Fruit fly (Drosophila melanogaster) whole organism, pupa: ENCODE results near the gene NdufA3.

ENCODE experiments used
- CG10348 ChIP-seq: fragments of 200-800 bp; sonication (Bioruptor generic); IDR thresholded peaks from 2 replicates; pipeline ENCODE4 v1.3.6; 2022; ENCODE audit warnings: missing biosample characterization, missing genetic modification characterization
- CG12605 ChIP-seq: fragments of 200-800 bp; sonication (Bioruptor generic); IDR thresholded peaks from 2 replicates; pipeline ENCODE4 v1.3.6; 2022; ENCODE audit warnings: missing biosample characterization, missing genetic modification characterization
- CG13204 ChIP-seq: fragments of 200-800 bp; sonication (Bioruptor generic); optimal IDR thresholded peaks from 2 replicates; lab custom pipeline; 2018; ENCODE audit warnings: missing biosample characterization, mild to moderate bottlenecking, missing genetic modification characterization, moderate library complexity
- CG14655 ChIP-seq: fragments of 200-800 bp; sonication (Bioruptor generic); optimal IDR thresholded peaks from 3 replicates; lab custom pipeline; 2017; ENCODE audit warnings: mild to moderate bottlenecking, missing biosample characterization, missing genetic modification reagents, missing genetic modification characterization
- CG15710 ChIP-seq: fragments of 200-800 bp; sonication (Bioruptor generic); optimal IDR thresholded peaks from 2 replicates; lab custom pipeline; 2018; ENCODE audit warnings: missing biosample characterization, mild to moderate bottlenecking, missing genetic modification characterization, moderate library complexity
- CG17806 ChIP-seq: fragments of 200-800 bp; sonication (Bioruptor generic); optimal IDR thresholded peaks from 2 replicates; lab custom pipeline; 2018; ENCODE audit warnings: missing biosample characterization, mild to moderate bottlenecking, missing genetic modification characterization, moderate library complexity
- CG32121 ChIP-seq: fragments of 200-800 bp; sonication (Bioruptor generic); IDR thresholded peaks from 2 replicates; pipeline ENCODE4 v1.3.6; 2022; ENCODE audit warnings: missing biosample characterization, missing genetic modification characterization
- CG34367 ChIP-seq: fragments of 200-800 bp; sonication (Bioruptor generic); optimal IDR thresholded peaks from 2 replicates; lab custom pipeline; 2018; ENCODE audit warnings: missing biosample characterization, mild to moderate bottlenecking, missing genetic modification characterization
- CG4496 ChIP-seq: fragments of 200-800 bp; sonication (Bioruptor generic); IDR thresholded peaks from 3 replicates; pipeline ENCODE4 v1.3.6; 2022; ENCODE audit warnings: missing biosample characterization, missing genetic modification characterization
- CG8159 ChIP-seq: fragments of 200-800 bp; sonication (Bioruptor generic); optimal IDR thresholded peaks from 3 replicates; lab custom pipeline; 2018; ENCODE audit warnings: missing biosample characterization, mild to moderate bottlenecking, missing genetic modification characterization, moderate library complexity
- CG8301 ChIP-seq: fragments of 200-800 bp; sonication (Bioruptor generic); optimal IDR thresholded peaks from 2 replicates; lab custom pipeline; 2018; ENCODE audit warnings: missing biosample characterization, mild to moderate bottlenecking, missing genetic modification characterization
- CG9948 ChIP-seq: fragments of 200-800 bp; sonication (Bioruptor generic); optimal IDR thresholded peaks from 2 replicates; lab custom pipeline; 2018; ENCODE audit warnings: missing biosample characterization, mild to moderate bottlenecking, missing genetic modification characterization, moderate library complexity
- D1 ChIP-seq: fragments of 200-800 bp; sonication (Bioruptor generic); optimal IDR thresholded peaks from 2 replicates; lab custom pipeline; 2018; ENCODE audit warnings: missing biosample characterization, mild to moderate bottlenecking, missing genetic modification characterization, moderate library complexity
- EcR ChIP-seq: fragments of 200-800 bp; sonication (Bioruptor generic); optimal IDR thresholded peaks from 3 replicates; lab custom pipeline; 2019; ENCODE audit warnings: missing biosample characterization, missing genetic modification characterization, mild to moderate bottlenecking, moderate library complexity, missing genetic modification reagents
- Ets98B ChIP-seq: fragments of 200-800 bp; sonication (Bioruptor generic); IDR thresholded peaks from 2 replicates; pipeline ENCODE4 v1.3.6; 2022; ENCODE audit warnings: missing biosample characterization, missing genetic modification characterization
- Pif1A ChIP-seq: fragments of 200-800 bp; sonication (Bioruptor generic); optimal IDR thresholded peaks from 3 replicates; lab custom pipeline; 2016; ENCODE audit warnings: missing biosample characterization, missing genetic modification characterization
- Pif1B ChIP-seq: fragments of 200-800 bp; sonication (Bioruptor generic); optimal IDR thresholded peaks from 3 replicates; lab custom pipeline; 2016; ENCODE audit warnings: missing biosample characterization, missing genetic modification characterization
- Snoo ChIP-seq: fragments of 200-800 bp; sonication (Bioruptor generic); optimal IDR thresholded peaks from 3 replicates; lab custom pipeline; 2017; ENCODE audit warnings: missing biosample characterization, mild to moderate bottlenecking, missing genetic modification characterization, inconsistent platforms
- fd96Ca ChIP-seq: fragments of 200-800 bp; sonication (Bioruptor generic); IDR thresholded peaks from 3 replicates; pipeline ENCODE4 v1.3.6; 2022; ENCODE audit warnings: missing biosample characterization, missing genetic modification characterization
- gl ChIP-seq: fragments of 200-800 bp; sonication (Bioruptor generic); optimal IDR thresholded peaks from 2 replicates; lab custom pipeline; 2018; ENCODE audit warnings: missing biosample characterization, mild to moderate bottlenecking, missing genetic modification characterization
- rn ChIP-seq: fragments of 200-800 bp; sonication (Bioruptor generic); IDR thresholded peaks from 2 replicates; pipeline ENCODE4 v1.3.6; 2022; ENCODE audit warnings: missing biosample characterization, missing genetic modification characterization

Gene NdufA3

DNA sequence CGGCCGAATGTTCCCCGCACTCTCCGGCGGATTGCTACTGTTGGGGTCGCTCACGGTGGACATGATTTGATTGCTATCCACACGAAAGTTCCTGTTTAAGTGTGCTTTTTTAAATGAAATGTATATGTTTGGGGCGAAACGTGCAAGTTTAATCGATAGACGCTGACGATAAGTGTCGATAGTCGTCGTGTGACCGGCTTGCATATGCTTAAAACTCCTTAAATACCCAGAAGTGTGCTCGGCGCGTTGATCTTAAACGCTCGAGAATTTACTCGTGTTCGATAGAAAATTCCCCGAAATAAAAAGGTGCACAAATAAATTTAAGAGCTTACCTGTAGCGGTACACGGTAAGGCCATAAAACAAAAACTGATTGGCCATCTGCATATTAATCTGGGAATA lies 2.1 kb upstream of the NdufA3 start, which contains the start of the genes Zpr1 and CG44532:
Gene Zpr1 (minus strand): TSS at position 179 of the 400 bp plus-strand sequence.
Gene CG44532 (plus strand): TSS at position 181 of the 400 bp plus-strand sequence.
- no peak for TF ChIP-seq D1 (tag; lab: Kevin White, UChicago)
- TF ChIP-seq CG12605: no peak
- TF ChIP-seq CG17806: no peak
- TF ChIP-seq CG9948 (tag; lab: Kevin White, UChicago): no peak
- no peak for TF ChIP-seq CG32121
- TF ChIP-seq CG15710 (tag; lab: Kevin White, UChicago): no peak
- no peak for TF ChIP-seq Ets98B (GFP tag; lab: Robert Waterston, UW)
- no peak for TF ChIP-seq CG4496 (GFP tag; lab: Robert Waterston, UW)
- TF ChIP-seq CG13204 (GFP tag; lab: Kevin White, UChicago): no peak
- TF ChIP-seq EcR: no peak
- no peak for TF ChIP-seq Snoo (tag; lab: Kevin White, UChicago)
- no peak for TF ChIP-seq CG14655 (GFP tag; lab: Kevin White, UChicago)

dm6 chrX:9158366-9158765 lies 1.5 kb downstream of the NdufA3 start, which contains the start of the genes Ost48 and Dlip1:
TSS of gene Ost48 (minus strand) at chrX:9158515.
TSS of gene Dlip1 (plus strand) at chrX:9158622.
- no peak for TF ChIP-seq rn (GFP tag; lab: Robert Waterston, UW)
- TF ChIP-seq CG15710 (tag; lab: Kevin White, UChicago): no peak
- no peak for TF ChIP-seq Pif1A (GFP tag; lab: Kevin White, UChicago)
- TF ChIP-seq Pif1B (GFP tag; lab: Kevin White, UChicago): no peak
- TF ChIP-seq CG32121: no peak
- no peak for TF ChIP-seq CG8159 (tag; lab: Kevin White, UChicago)
- TF ChIP-seq CG12605: no peak
- no peak for TF ChIP-seq CG17806
- no peak for TF ChIP-seq CG9948 (tag; lab: Kevin White, UChicago)
- no peak for TF ChIP-seq CG10348 (GFP tag; lab: Robert Waterston, UW)
- no peak for TF ChIP-seq CG13204 (GFP tag; lab: Kevin White, UChicago)
- no peak for TF ChIP-seq CG4496 (GFP tag; lab: Robert Waterston, UW)
- TF ChIP-seq gl (tag; lab: Kevin White, UChicago): no peak
- TF ChIP-seq fd96Ca (GFP tag; lab: Robert Waterston, UW): no peak

DNA sequence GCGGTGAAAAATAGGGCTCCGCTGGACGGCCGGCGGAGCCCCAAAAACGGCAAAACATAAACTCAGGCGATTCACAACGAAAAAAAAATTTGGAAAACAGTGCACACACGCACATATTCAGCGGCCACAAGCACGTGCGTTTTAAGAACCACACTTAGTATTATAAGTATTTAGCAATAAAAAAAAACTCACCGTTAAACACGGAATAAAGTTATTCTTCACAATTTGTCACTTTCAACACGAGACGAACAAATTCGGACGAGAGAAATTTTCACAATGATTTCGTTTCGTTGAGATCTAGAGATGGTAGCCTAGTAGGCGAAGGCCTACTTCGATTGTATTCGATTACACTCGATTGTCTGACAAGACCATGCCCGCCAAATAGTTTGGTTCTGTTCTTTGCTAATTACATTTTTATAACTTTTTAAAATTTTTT lies 3.4 kb downstream of the NdufA3 start, which contains the start of gene His3.3B:
Gene His3.3B (minus strand): TSS at position 282 of the 436 bp plus-strand sequence.
- TF ChIP-seq gl (tag; lab: Kevin White, UChicago) (no peak), CG10348 (GFP tag; lab: Robert Waterston, UW) (no peak), Pif1B (GFP tag; lab: Kevin White, UChicago) (no peak), EcR (no peak), CG8159 (tag; lab: Kevin White, UChicago) (no peak), fd96Ca (GFP tag; lab: Robert Waterston, UW) (no peak), rn (GFP tag; lab: Robert Waterston, UW) (no peak), Ets98B (GFP tag; lab: Robert Waterston, UW) (no peak; the same call in 1 of the 2 replicates), CG8301 (tag; lab: Kevin White, UChicago) (no peak), CG14655 (GFP tag; lab: Kevin White, UChicago) (no peak), CG17806 (no peak), CG34367 (no peak), CG15710 (tag; lab: Kevin White, UChicago) (no peak)

DNA sequence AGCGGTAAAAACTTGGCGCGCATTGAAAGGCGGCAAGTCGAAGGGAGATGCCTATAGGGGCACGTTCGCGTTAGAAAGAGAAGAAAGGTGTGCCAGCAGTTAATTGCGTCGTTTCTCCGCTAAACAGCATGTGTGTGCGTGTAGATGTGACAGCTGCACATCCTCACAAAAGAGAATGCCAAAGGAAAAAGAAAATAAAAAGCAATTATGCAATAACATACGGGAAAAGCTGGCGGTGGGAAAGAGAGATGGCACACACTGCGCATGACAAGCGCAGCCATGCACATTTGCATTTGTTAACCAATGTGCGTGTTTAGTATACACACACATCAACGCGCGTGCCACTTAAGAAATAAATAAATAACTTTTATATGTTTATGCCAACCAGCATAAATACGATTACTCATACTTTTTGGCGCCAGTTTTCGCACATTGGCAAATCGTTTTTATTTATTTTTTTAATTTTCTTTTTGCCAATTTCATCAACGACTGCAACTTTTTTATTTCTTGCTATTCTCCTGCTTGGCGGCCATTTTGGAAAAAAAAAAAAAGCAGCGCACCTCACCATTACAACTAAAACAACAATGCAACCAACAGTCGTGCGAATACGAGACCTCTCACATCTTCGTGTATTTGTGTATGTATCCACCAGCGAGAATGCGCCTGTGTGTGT lies 4.0 kb downstream of the NdufA3 start:
- TF ChIP-seq CG8301 (tag; lab: Kevin White, UChicago) (peak; percentile 12), rn (GFP tag; lab: Robert Waterston, UW) (no peak), Pif1A (GFP tag; lab: Kevin White, UChicago) (peak; percentile 50), CG15710 (tag; lab: Kevin White, UChicago) (peak; percentile 31), Pif1B (GFP tag; lab: Kevin White, UChicago) (peak; percentile 55), CG8159 (tag; lab: Kevin White, UChicago) (peak; percentile 25), gl (tag; lab: Kevin White, UChicago) (peak; percentile 53), CG10348 (GFP tag; lab: Robert Waterston, UW) (no peak), Snoo (tag; lab: Kevin White, UChicago) (no peak), CG14655 (GFP tag; lab: Kevin White, UChicago) (peak; percentile 54), EcR (no peak), CG4496 (GFP tag; lab: Robert Waterston, UW) (peak; percentile 31; the same call in 1 of the 3 replicates), CG12605 (peak; percentile 29), D1 (tag; lab: Kevin White, UChicago) (no peak), CG32121 (peak; percentile 23), CG13204 (GFP tag; lab: Kevin White, UChicago) (peak; percentile 41), CG34367 (peak; percentile 49), fd96Ca (GFP tag; lab: Robert Waterston, UW) (peak; percentile 46; the same call in 2 of the 3 replicates), CG17806 (no peak), Ets98B (GFP tag; lab: Robert Waterston, UW) (no peak), CG9948 (tag; lab: Kevin White, UChicago) (peak; percentile 9)

dm6 chrX:9155134-9155533 lies 4.7 kb downstream of the NdufA3 start:
- peak; percentile 57 for TF ChIP-seq Snoo (tag; lab: Kevin White, UChicago)
- TF ChIP-seq D1 (tag; lab: Kevin White, UChicago): peak; percentile 68
- TF ChIP-seq Pif1B (GFP tag; lab: Kevin White, UChicago): peak; percentile 31
- TF ChIP-seq CG15710 (tag; lab: Kevin White, UChicago): peak; percentile 82
- peak; percentile 23; the same call in 1 of the 2 replicates for TF ChIP-seq Ets98B (GFP tag; lab: Robert Waterston, UW)
- TF ChIP-seq CG34367: peak; percentile 48
- TF ChIP-seq CG17806: peak; percentile 79
- peak; percentile 86 for TF ChIP-seq CG8159 (tag; lab: Kevin White, UChicago)
- peak; percentile 54; the same call in 2 of the 3 replicates for TF ChIP-seq CG4496 (GFP tag; lab: Robert Waterston, UW)
- TF ChIP-seq CG8301 (tag; lab: Kevin White, UChicago): peak; percentile 80
- TF ChIP-seq CG32121: peak; percentile 53; the same call in 1 of the 2 replicates
- TF ChIP-seq rn (GFP tag; lab: Robert Waterston, UW): no peak
- TF ChIP-seq gl (tag; lab: Kevin White, UChicago): peak; percentile 24
- TF ChIP-seq CG9948 (tag; lab: Kevin White, UChicago): peak; percentile 78
- TF ChIP-seq CG14655 (GFP tag; lab: Kevin White, UChicago): peak; percentile 82
- no peak for TF ChIP-seq EcR
- TF ChIP-seq fd96Ca (GFP tag; lab: Robert Waterston, UW): no peak
- TF ChIP-seq Pif1A (GFP tag; lab: Kevin White, UChicago): peak; percentile 48
- no peak for TF ChIP-seq CG10348 (GFP tag; lab: Robert Waterston, UW)
